Fruit fly (Drosophila melanogaster): ENCODE results near the gene CG43229.

Gene CG43229

DNA sequence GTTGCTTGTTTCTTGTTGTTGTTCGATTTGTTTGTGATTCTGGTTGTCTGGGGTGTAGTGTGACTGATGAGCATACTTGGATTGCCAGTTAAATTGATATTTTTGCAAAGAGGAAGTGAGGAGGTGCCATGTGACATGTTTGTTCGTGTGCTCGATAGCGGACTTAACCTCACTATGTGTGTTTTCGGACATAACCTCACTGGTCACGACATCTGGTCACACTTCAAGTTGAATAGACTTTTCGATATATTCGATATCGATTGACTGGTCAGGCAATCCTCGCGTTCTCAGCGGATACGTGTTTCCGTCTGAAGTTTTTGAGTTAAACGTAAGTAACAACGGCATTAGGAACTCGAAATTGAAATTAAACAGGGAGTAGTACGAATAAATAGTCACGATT is 29.7 kb upstream of the CG43229 start:
- TF ChIP-seq rn (GFP tag; IDR thresholded peaks at IDR 0.05) (no peak), CG12605 (GFP tag; IDR thresholded peaks at IDR 0.05) (no peak), Ets98B (GFP tag; IDR thresholded peaks at IDR 0.05) (no peak), Pif1B (GFP tag; optimal IDR thresholded peaks at IDR 0.05) (no peak), CG17806 (tag; optimal IDR thresholded peaks at IDR 0.05) (no peak), Pif1A (GFP tag; optimal IDR thresholded peaks at IDR 0.05) (no peak), CG8301 (tag; optimal IDR thresholded peaks at IDR 0.05) (no peak), CG10348 (GFP tag; IDR thresholded peaks at IDR 0.05) (no peak), CG14655 (GFP tag; optimal IDR thresholded peaks at IDR 0.05) (no peak), CG8159 (tag; optimal IDR thresholded peaks at IDR 0.05) (no peak)

DNA sequence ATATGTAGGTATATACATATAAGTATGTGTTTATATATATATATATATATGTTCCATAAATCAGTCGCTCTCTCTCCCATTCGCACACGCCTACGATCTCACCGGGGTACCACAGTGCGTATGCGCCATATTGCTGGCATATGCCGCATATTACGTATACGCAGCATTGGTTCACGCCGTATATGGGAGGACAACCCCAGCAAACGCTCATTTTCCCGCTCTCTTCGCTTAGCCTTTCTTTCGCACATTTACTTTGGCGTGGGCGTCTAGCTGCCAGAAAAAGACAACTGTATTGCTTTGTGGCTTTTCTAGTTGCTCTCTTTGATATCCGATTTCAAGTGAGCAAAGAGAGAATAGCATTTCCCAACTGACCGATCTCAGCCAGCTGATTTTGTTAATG is 23.6 kb upstream of the CG43229 start:
- no peak for TF ChIP-seq Pif1B (GFP tag; optimal IDR thresholded peaks at IDR 0.05)
- TF ChIP-seq D1 (tag; optimal IDR thresholded peaks at IDR 0.05), result no peak
- TF ChIP-seq Pif1A (GFP tag; optimal IDR thresholded peaks at IDR 0.05), result no peak
- TF ChIP-seq CG9948 (tag; optimal IDR thresholded peaks at IDR 0.05), result no peak
- TF ChIP-seq CG8301 (tag; optimal IDR thresholded peaks at IDR 0.05), result no peak
- TF ChIP-seq CG10348 (GFP tag; IDR thresholded peaks at IDR 0.05), result no peak
- no peak for TF ChIP-seq CG4496 (GFP tag; IDR thresholded peaks at IDR 0.05)
- TF ChIP-seq fd96Ca (GFP tag; IDR thresholded peaks at IDR 0.05), result no peak
- no peak for TF ChIP-seq Snoo (tag; optimal IDR thresholded peaks at IDR 0.05)
- no peak for TF ChIP-seq CG17806 (tag; optimal IDR thresholded peaks at IDR 0.05)
- no peak for TF ChIP-seq Ets98B (GFP tag; IDR thresholded peaks at IDR 0.05)
- TF ChIP-seq gl (tag; optimal IDR thresholded peaks at IDR 0.05), result no peak
- no peak for TF ChIP-seq CG8159 (tag; optimal IDR thresholded peaks at IDR 0.05)
- no peak for TF ChIP-seq CG34367 (tag; optimal IDR thresholded peaks at IDR 0.05)
- no peak for TF ChIP-seq CG14655 (GFP tag; optimal IDR thresholded peaks at IDR 0.05)
- no peak for TF ChIP-seq EcR (GFP tag; optimal IDR thresholded peaks at IDR 0.05)

DNA sequence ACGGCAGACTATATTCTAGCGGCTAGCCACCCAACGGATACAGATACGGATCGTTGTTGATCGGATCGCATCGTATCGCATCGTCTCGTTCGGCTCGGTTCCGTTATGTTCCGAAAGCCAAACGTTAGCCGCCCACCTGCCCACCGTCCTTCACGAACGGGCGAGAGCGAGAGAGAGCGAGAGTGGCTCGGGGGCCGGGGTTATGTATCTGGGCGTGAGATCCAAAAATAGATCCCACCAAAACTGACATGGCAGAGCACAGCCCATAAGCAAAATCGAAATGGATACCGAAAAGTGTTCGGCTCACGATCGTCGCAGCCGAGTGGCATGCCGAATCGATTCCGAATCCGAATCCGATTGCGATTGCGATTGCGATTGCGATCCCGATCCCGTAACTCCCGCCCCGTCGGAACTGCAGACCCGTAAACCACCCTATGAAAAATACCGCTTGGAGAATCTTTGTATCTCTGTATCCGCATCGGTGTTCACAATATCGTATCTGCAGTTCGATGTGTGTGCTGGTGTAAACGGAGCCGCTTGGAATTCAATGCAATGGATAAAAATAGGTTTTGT is 21.4 kb upstream of the CG43229 start, which contains the start of gene wupA:
wupA (minus strand) TSS at position 112 of the 573 bp plus-strand sequence.
- TF ChIP-seq CG12605 (GFP tag; IDR thresholded peaks at IDR 0.05) (no peak), CG4496 (GFP tag; IDR thresholded peaks at IDR 0.05) (no peak), CG13204 (GFP tag; optimal IDR thresholded peaks at IDR 0.05) (no peak), Snoo (tag; optimal IDR thresholded peaks at IDR 0.05) (no peak), Ets98B (GFP tag; IDR thresholded peaks at IDR 0.05) (no peak), gl (tag; optimal IDR thresholded peaks at IDR 0.05) (no peak), EcR (GFP tag; optimal IDR thresholded peaks at IDR 0.05) (no peak), Pif1B (GFP tag; optimal IDR thresholded peaks at IDR 0.05) (no peak), rn (GFP tag; IDR thresholded peaks at IDR 0.05) (no peak), fd96Ca (GFP tag; IDR thresholded peaks at IDR 0.05) (no peak)

DNA sequence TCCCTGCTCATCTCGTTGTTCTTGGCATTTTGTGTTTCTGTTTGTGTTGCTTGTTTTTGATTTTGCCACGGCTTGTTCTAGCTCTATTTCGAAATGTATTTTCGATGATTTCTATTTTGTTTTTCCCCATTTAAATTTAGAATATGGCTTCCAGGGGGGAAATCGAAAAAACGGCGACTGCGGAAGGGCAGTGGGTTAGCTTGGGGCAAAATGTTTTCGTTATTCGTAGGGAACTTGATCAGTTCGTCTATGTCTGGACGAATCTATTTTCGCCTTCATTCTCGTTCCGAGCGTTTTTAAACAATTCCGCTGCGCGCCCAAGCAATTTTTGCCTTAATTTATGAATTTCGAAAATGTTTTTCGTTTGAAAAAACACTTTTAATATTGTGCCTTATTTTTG is 19.8 kb upstream of the CG43229 start:
- TF ChIP-seq Pif1A (GFP tag; optimal IDR thresholded peaks at IDR 0.05) (no peak), CG13204 (GFP tag; optimal IDR thresholded peaks at IDR 0.05) (no peak), CG8159 (tag; optimal IDR thresholded peaks at IDR 0.05) (no peak), gl (tag; optimal IDR thresholded peaks at IDR 0.05) (no peak), CG4496 (GFP tag; IDR thresholded peaks at IDR 0.05) (no peak), CG34367 (tag; optimal IDR thresholded peaks at IDR 0.05) (no peak), EcR (GFP tag; optimal IDR thresholded peaks at IDR 0.05) (no peak), CG32121 (GFP tag; IDR thresholded peaks at IDR 0.05) (no peak), CG10348 (GFP tag; IDR thresholded peaks at IDR 0.05) (no peak), fd96Ca (GFP tag; IDR thresholded peaks at IDR 0.05) (no peak), CG14655 (GFP tag; optimal IDR thresholded peaks at IDR 0.05) (no peak), CG15710 (tag; optimal IDR thresholded peaks at IDR 0.05) (no peak), CG12605 (GFP tag; IDR thresholded peaks at IDR 0.05) (no peak)

DNA sequence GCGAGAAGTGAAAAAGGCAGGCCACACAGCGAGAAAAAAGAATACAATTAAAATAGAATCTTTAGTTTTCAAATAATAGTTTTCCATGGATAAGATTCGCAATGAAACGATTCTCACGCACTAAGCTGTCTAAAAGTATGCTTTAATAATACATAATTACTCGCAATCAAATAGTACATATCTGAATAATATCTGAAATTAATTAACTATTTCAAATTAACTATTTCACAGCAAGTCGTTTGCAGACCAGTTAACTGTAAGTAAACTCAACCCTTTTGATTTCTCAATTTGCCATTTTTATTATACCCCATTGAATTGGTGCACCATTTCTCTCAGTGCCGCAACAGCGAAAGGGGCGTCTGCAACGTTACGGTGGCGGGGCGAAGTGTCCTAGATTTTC is 12.8 kb upstream of the CG43229 start:
- no peak for TF ChIP-seq Pif1B (GFP tag; optimal IDR thresholded peaks at IDR 0.05)

DNA sequence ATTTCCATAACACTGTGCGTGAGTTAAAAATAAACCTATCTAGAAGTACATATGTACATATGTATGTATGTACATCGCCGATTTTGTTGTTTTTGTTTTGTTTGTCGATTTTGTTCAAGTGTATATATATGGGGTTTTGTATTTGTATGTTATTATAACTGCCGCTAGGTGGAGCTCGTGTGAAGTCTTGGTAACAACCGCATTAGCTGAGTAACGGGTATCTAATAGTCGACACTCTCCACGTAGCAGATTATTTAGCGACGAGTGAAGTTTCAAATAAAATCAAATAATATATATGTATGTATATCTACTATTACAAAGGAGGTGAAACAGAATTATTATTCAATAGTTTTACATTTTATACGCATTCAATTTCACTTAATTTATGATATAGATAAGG is 9.0 kb upstream of the CG43229 start:
- no peak for TF ChIP-seq CG15710 (tag; optimal IDR thresholded peaks at IDR 0.05)
- TF ChIP-seq Snoo (tag; optimal IDR thresholded peaks at IDR 0.05), result no peak
- TF ChIP-seq EcR (GFP tag; optimal IDR thresholded peaks at IDR 0.05), result no peak
- TF ChIP-seq CG8159 (tag; optimal IDR thresholded peaks at IDR 0.05), result no peak
- TF ChIP-seq CG17806 (tag; optimal IDR thresholded peaks at IDR 0.05), result no peak
- no peak for TF ChIP-seq CG4496 (GFP tag; IDR thresholded peaks at IDR 0.05)
- TF ChIP-seq CG32121 (GFP tag; IDR thresholded peaks at IDR 0.05), result no peak
- TF ChIP-seq Ets98B (GFP tag; IDR thresholded peaks at IDR 0.05), result no peak
- no peak for TF ChIP-seq CG12605 (GFP tag; IDR thresholded peaks at IDR 0.05)
- TF ChIP-seq fd96Ca (GFP tag; IDR thresholded peaks at IDR 0.05), result no peak
- TF ChIP-seq rn (GFP tag; IDR thresholded peaks at IDR 0.05), result no peak
- TF ChIP-seq D1 (tag; optimal IDR thresholded peaks at IDR 0.05), result no peak
- TF ChIP-seq CG8301 (tag; optimal IDR thresholded peaks at IDR 0.05), result no peak
- TF ChIP-seq CG13204 (GFP tag; optimal IDR thresholded peaks at IDR 0.05), result no peak

DNA sequence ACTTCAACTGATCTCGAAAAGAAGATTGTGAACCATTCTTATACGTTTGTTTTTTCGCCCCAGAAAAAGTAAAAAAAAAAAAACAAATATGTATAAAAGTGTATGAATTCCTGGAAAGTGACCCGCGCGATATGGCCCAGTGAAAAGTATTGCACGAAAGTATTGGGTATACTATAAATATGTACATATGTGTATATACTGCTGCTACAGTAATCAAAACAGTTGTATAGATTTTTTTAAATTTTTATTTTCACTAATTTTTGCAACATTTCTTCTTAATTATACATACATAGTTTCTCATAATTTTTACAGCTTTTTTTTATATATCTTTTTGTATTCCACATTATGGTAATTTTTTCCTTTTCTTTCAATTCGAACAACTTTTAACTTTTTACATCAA is 8.2 kb upstream of the CG43229 start, which contains the start of gene CG43133:
CG43133 (minus strand) TSS at position 11 of the 400 bp plus-strand sequence.
- no peak for TF ChIP-seq CG32121 (GFP tag; IDR thresholded peaks at IDR 0.05)
